Fruit fly (Drosophila melanogaster) whole organism, pupa: ENCODE data around the gene CG13458.

ENCODE experiments used
- CG10348 ChIP-seq: fragments of 200-800 bp; sonication (Bioruptor generic); IDR thresholded peaks from 2 replicates; pipeline ENCODE4 v1.3.6; 2022; ENCODE audit warnings: missing biosample characterization, missing genetic modification characterization
- CG12605 ChIP-seq: fragments of 200-800 bp; sonication (Bioruptor generic); IDR thresholded peaks from 2 replicates; pipeline ENCODE4 v1.3.6; 2022; ENCODE audit warnings: missing biosample characterization, missing genetic modification characterization
- CG13204 ChIP-seq: fragments of 200-800 bp; sonication (Bioruptor generic); optimal IDR thresholded peaks from 2 replicates; lab custom pipeline; 2018; ENCODE audit warnings: missing biosample characterization, mild to moderate bottlenecking, missing genetic modification characterization, moderate library complexity
- CG14655 ChIP-seq: fragments of 200-800 bp; sonication (Bioruptor generic); optimal IDR thresholded peaks from 3 replicates; lab custom pipeline; 2017; ENCODE audit warnings: mild to moderate bottlenecking, missing biosample characterization, missing genetic modification reagents, missing genetic modification characterization
- CG15710 ChIP-seq: fragments of 200-800 bp; sonication (Bioruptor generic); optimal IDR thresholded peaks from 2 replicates; lab custom pipeline; 2018; ENCODE audit warnings: missing biosample characterization, mild to moderate bottlenecking, missing genetic modification characterization, moderate library complexity
- CG17806 ChIP-seq: fragments of 200-800 bp; sonication (Bioruptor generic); optimal IDR thresholded peaks from 2 replicates; lab custom pipeline; 2018; ENCODE audit warnings: missing biosample characterization, mild to moderate bottlenecking, missing genetic modification characterization, moderate library complexity
- CG32121 ChIP-seq: fragments of 200-800 bp; sonication (Bioruptor generic); IDR thresholded peaks from 2 replicates; pipeline ENCODE4 v1.3.6; 2022; ENCODE audit warnings: missing biosample characterization, missing genetic modification characterization
- CG34367 ChIP-seq: fragments of 200-800 bp; sonication (Bioruptor generic); optimal IDR thresholded peaks from 2 replicates; lab custom pipeline; 2018; ENCODE audit warnings: missing biosample characterization, mild to moderate bottlenecking, missing genetic modification characterization
- CG4496 ChIP-seq: fragments of 200-800 bp; sonication (Bioruptor generic); IDR thresholded peaks from 3 replicates; pipeline ENCODE4 v1.3.6; 2022; ENCODE audit warnings: missing biosample characterization, missing genetic modification characterization
- CG8159 ChIP-seq: fragments of 200-800 bp; sonication (Bioruptor generic); optimal IDR thresholded peaks from 3 replicates; lab custom pipeline; 2018; ENCODE audit warnings: missing biosample characterization, mild to moderate bottlenecking, missing genetic modification characterization, moderate library complexity
- CG8301 ChIP-seq: fragments of 200-800 bp; sonication (Bioruptor generic); optimal IDR thresholded peaks from 2 replicates; lab custom pipeline; 2018; ENCODE audit warnings: missing biosample characterization, mild to moderate bottlenecking, missing genetic modification characterization
- CG9948 ChIP-seq: fragments of 200-800 bp; sonication (Bioruptor generic); optimal IDR thresholded peaks from 2 replicates; lab custom pipeline; 2018; ENCODE audit warnings: missing biosample characterization, mild to moderate bottlenecking, missing genetic modification characterization, moderate library complexity
- D1 ChIP-seq: fragments of 200-800 bp; sonication (Bioruptor generic); optimal IDR thresholded peaks from 2 replicates; lab custom pipeline; 2018; ENCODE audit warnings: missing biosample characterization, mild to moderate bottlenecking, missing genetic modification characterization, moderate library complexity
- EcR ChIP-seq: fragments of 200-800 bp; sonication (Bioruptor generic); optimal IDR thresholded peaks from 3 replicates; lab custom pipeline; 2019; ENCODE audit warnings: missing biosample characterization, missing genetic modification characterization, mild to moderate bottlenecking, moderate library complexity, missing genetic modification reagents
- Ets98B ChIP-seq: fragments of 200-800 bp; sonication (Bioruptor generic); IDR thresholded peaks from 2 replicates; pipeline ENCODE4 v1.3.6; 2022; ENCODE audit warnings: missing biosample characterization, missing genetic modification characterization
- Pif1A ChIP-seq: fragments of 200-800 bp; sonication (Bioruptor generic); optimal IDR thresholded peaks from 3 replicates; lab custom pipeline; 2016; ENCODE audit warnings: missing biosample characterization, missing genetic modification characterization
- Pif1B ChIP-seq: fragments of 200-800 bp; sonication (Bioruptor generic); optimal IDR thresholded peaks from 3 replicates; lab custom pipeline; 2016; ENCODE audit warnings: missing biosample characterization, missing genetic modification characterization
- Snoo ChIP-seq: fragments of 200-800 bp; sonication (Bioruptor generic); optimal IDR thresholded peaks from 3 replicates; lab custom pipeline; 2017; ENCODE audit warnings: missing biosample characterization, mild to moderate bottlenecking, missing genetic modification characterization, inconsistent platforms
- fd96Ca ChIP-seq: fragments of 200-800 bp; sonication (Bioruptor generic); IDR thresholded peaks from 3 replicates; pipeline ENCODE4 v1.3.6; 2022; ENCODE audit warnings: missing biosample characterization, missing genetic modification characterization
- gl ChIP-seq: fragments of 200-800 bp; sonication (Bioruptor generic); optimal IDR thresholded peaks from 2 replicates; lab custom pipeline; 2018; ENCODE audit warnings: missing biosample characterization, mild to moderate bottlenecking, missing genetic modification characterization
- rn ChIP-seq: fragments of 200-800 bp; sonication (Bioruptor generic); IDR thresholded peaks from 2 replicates; pipeline ENCODE4 v1.3.6; 2022; ENCODE audit warnings: missing biosample characterization, missing genetic modification characterization

CG13458 gene

DNA sequence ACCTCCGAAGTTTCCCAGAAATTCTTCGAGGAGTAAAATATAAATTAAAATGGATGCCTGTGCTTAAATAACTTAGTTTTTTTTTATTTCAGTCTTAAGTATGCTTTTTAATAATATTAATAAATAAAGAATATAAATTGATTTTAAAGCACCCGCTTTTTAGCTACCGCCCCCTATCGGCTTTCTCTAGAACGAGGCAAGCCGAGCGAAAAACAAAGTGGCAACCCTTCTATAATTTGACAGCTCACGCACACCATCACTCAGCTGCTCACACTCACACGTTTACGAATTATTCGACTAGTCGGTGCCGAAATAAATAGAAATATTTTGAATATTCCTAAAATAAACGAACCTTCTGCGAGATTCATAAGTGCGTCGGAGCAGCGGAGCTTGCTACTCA, 48.2 kb downstream of the CG13458 start, which contains the start of gene CG6878:
CG6878 (plus strand) TSS at position 269 of the 400 bp plus-strand sequence.
- TF ChIP-seq CG9948 (tag; lab: Kevin White, UChicago): no peak
- TF ChIP-seq CG10348 (GFP tag; lab: Robert Waterston, UW): no peak
- TF ChIP-seq CG14655 (GFP tag; lab: Kevin White, UChicago): no peak
- TF ChIP-seq Pif1A (GFP tag; lab: Kevin White, UChicago): no peak
- TF ChIP-seq CG15710 (tag; lab: Kevin White, UChicago): no peak
- no peak for TF ChIP-seq gl
- no peak for TF ChIP-seq CG13204 (GFP tag; lab: Kevin White, UChicago)
- TF ChIP-seq CG12605 (GFP tag; lab: Robert Waterston, UW): no peak
- no peak for TF ChIP-seq CG17806 (tag; lab: Kevin White, UChicago)

DNA sequence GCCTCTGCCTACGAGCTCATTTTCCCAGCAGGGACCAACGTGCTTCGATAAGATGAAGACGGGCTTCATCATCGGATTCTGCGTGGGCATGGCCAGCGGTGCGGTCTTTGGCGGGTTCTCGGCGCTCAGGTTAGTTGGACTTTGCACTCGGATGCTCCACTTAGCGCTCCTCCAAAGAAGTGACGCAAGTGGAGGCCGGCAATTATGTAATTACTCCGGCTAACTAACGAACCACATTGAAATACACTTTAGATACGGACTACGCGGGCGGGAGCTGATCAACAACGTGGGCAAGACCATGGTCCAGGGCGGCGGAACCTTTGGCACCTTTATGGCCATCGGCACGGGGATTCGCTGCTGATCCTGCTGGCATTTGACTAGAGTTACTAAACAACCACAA, 48.6 kb downstream of the CG13458 start:
- TF ChIP-seq Pif1B (GFP tag; lab: Kevin White, UChicago) (no peak), EcR (no peak), CG8301 (tag; lab: Kevin White, UChicago) (no peak), D1 (tag; lab: Kevin White, UChicago) (no peak), fd96Ca (GFP tag; lab: Robert Waterston, UW) (no peak), Snoo (tag; lab: Kevin White, UChicago) (no peak), CG4496 (GFP tag; lab: Robert Waterston, UW) (no peak), Pif1A (GFP tag; lab: Kevin White, UChicago) (no peak), rn (GFP tag; lab: Robert Waterston, UW) (no peak), Ets98B (no peak), CG9948 (tag; lab: Kevin White, UChicago) (no peak)

dm6 chr3L:15162988-15163387, 49.6 kb downstream of the CG13458 start:
- TF ChIP-seq Snoo (tag; lab: Kevin White, UChicago) (no peak), CG8159 (tag; lab: Kevin White, UChicago) (no peak), CG32121 (GFP tag; lab: Robert Waterston, UW) (no peak), CG12605 (GFP tag; lab: Robert Waterston, UW) (no peak), CG8301 (tag; lab: Kevin White, UChicago) (no peak), rn (GFP tag; lab: Robert Waterston, UW) (no peak), CG4496 (GFP tag; lab: Robert Waterston, UW) (no peak), CG14655 (GFP tag; lab: Kevin White, UChicago) (no peak), gl (no peak), CG34367 (tag; lab: Kevin White, UChicago) (no peak), Pif1A (GFP tag; lab: Kevin White, UChicago) (no peak), CG15710 (tag; lab: Kevin White, UChicago) (no peak), Pif1B (GFP tag; lab: Kevin White, UChicago) (no peak), CG17806 (tag; lab: Kevin White, UChicago) (no peak), fd96Ca (GFP tag; lab: Robert Waterston, UW) (no peak)

dm6 chr3L:15163414-15163813, 50.1 kb downstream of the CG13458 start, which contains the start of gene CG7011:
Gene CG7011 (minus strand): TSS chr3L:15163628.
- TF ChIP-seq Ets98B (no peak), Snoo (tag; lab: Kevin White, UChicago) (no peak), CG14655 (GFP tag; lab: Kevin White, UChicago) (no peak), CG13204 (GFP tag; lab: Kevin White, UChicago) (no peak), CG34367 (tag; lab: Kevin White, UChicago) (no peak), gl (no peak), CG8159 (tag; lab: Kevin White, UChicago) (no peak), Pif1A (GFP tag; lab: Kevin White, UChicago) (no peak)
